Worm (Caenorhabditis elegans) whole organism, L4 larva: ENCODE measurements around the gene hum-4.

ENCODE experiments used
- F37D6.2 ChIP-seq: sonication (generic microtip); optimal IDR thresholded peaks from 2 replicates; lab custom pipeline; 2016; ENCODE audit warnings: mild to moderate bottlenecking, missing genetic modification characterization, missing compliant biosample characterization
- F44E2.7 ChIP-seq: fragments of 200-800 bp; sonication (Bioruptor generic); IDR thresholded peaks from 2 replicates; pipeline ENCODE4 v2.1.2; 2022; ENCODE audit warnings: missing genetic modification characterization, missing compliant biosample characterization
- R02D3.7 ChIP-seq: fragments of 150-350 bp; sonication (generic microtip); optimal IDR thresholded peaks from 3 replicates; lab custom pipeline; 2014; ENCODE audit warnings: missing biosample characterization, missing genetic modification characterization
- T26A8.4 ChIP-seq: fragments of 200-800 bp; sonication (Bioruptor generic); IDR thresholded peaks from 2 replicates; pipeline ENCODE4 v1.3.6; 2022; ENCODE audit warnings: missing genetic modification characterization, missing compliant biosample characterization
- aha-1 ChIP-seq: fragments of 150-350 bp; peaks from one replicate; lab custom pipeline; 2014; ENCODE audit warnings: missing biosample characterization, missing genetic modification characterization
- arid-1 ChIP-seq: fragments of 200-800 bp; sonication (Bioruptor generic); conservative IDR thresholded peaks from 2 replicates; pipeline ENCODE4 v1.3.6; 2022; ENCODE audit warnings: missing genetic modification reagents, missing genetic modification characterization, missing compliant biosample characterization
- ceh-44 ChIP-seq: fragments of 200-800 bp; sonication (Bioruptor generic); IDR thresholded peaks from 2 replicates; pipeline ENCODE4 v1.3.6; 2022; ENCODE audit warnings: missing genetic modification reagents, missing genetic modification characterization, missing compliant biosample characterization
- ctbp-1 ChIP-seq: fragments of 200-800 bp; sonication (Bioruptor generic); IDR thresholded peaks from 2 replicates; pipeline ENCODE4 v1.3.6; 2022; ENCODE audit warnings: missing genetic modification reagents, missing genetic modification characterization, missing compliant biosample characterization
- daf-16 ChIP-seq, 3 experiments: sonication (generic microtip); optimal IDR thresholded peaks; 2 replicates each; lab custom pipeline; 2016 to 2017; ENCODE audit warnings: missing genetic modification characterization in 3 of 3, missing genetic modification reagents in 3 of 3, mild to moderate bottlenecking in 2 of 3, missing compliant biosample characterization in 2 of 3, missing biosample characterization in 1 of 3, moderate library complexity in 1 of 3
- dmd-6 ChIP-seq: fragments of 200-800 bp; sonication (Bioruptor generic); IDR thresholded peaks from 2 replicates; pipeline ENCODE4 v1.3.6; 2022; ENCODE audit warnings: missing genetic modification reagents, missing genetic modification characterization, missing compliant biosample characterization
- dmd-8 ChIP-seq: fragments of 200-800 bp; sonication (Bioruptor generic); IDR thresholded peaks from 2 replicates; pipeline ENCODE4 v1.3.6; 2022; ENCODE audit warnings: missing genetic modification characterization, missing compliant biosample characterization
- hlh-11 ChIP-seq: fragments of 200-800 bp; sonication (Bioruptor generic); optimal IDR thresholded peaks from 2 replicates; lab custom pipeline; 2018; ENCODE audit warnings: mild to moderate bottlenecking, missing genetic modification characterization, missing compliant biosample characterization
- hlh-30 ChIP-seq: sonication (generic microtip); optimal IDR thresholded peaks from 2 replicates; lab custom pipeline; 2017; ENCODE audit warnings: antibody characterized with exemption, mild to moderate bottlenecking, missing genetic modification characterization, missing compliant biosample characterization; ENCODE audit not compliant: insufficient read depth
- hmg-1.1 ChIP-seq: fragments of 200-800 bp; sonication (Bioruptor generic); IDR thresholded peaks from 2 replicates; pipeline ENCODE4 v1.3.6; 2022; ENCODE audit warnings: missing genetic modification reagents, missing genetic modification characterization, missing compliant biosample characterization
- lim-7 ChIP-seq: fragments of 200-800 bp; sonication (Bioruptor generic); IDR thresholded peaks from 2 replicates; pipeline ENCODE4 v1.3.6; 2022; ENCODE audit warnings: missing genetic modification characterization, missing compliant biosample characterization
- lsy-2 ChIP-seq, 2 experiments: fragments of 150-350 bp in 1 of 2; sonication (generic microtip) in 1 of 2; optimal IDR thresholded peaks; 2 replicates each; lab custom pipeline; 2014 to 2017; ENCODE audit warnings: missing biosample characterization in 2 of 2, missing genetic modification characterization in 2 of 2
- mdl-1 ChIP-seq, 2 experiments: fragments of 150-350 bp in 1 of 2; sonication (generic microtip) in 1 of 2; optimal IDR thresholded peaks; 2 replicates each; lab custom pipeline; 2014 to 2017; ENCODE audit warnings: missing biosample characterization in 2 of 2, missing genetic modification characterization in 2 of 2
- mep-1 ChIP-seq: fragments of 150-350 bp; sonication (generic microtip); optimal IDR thresholded peaks from 3 replicates; lab custom pipeline; 2014; ENCODE audit warnings: missing biosample characterization, missing genetic modification characterization
- mxl-3 ChIP-seq: fragments of 200-800 bp; sonication (Bioruptor generic); optimal IDR thresholded peaks from 2 replicates; lab custom pipeline; 2018; ENCODE audit warnings: mild to moderate bottlenecking, missing genetic modification characterization, missing compliant biosample characterization
- nhr-10 ChIP-seq: fragments of 150-350 bp; optimal IDR thresholded peaks from 2 replicates; lab custom pipeline; 2014; ENCODE audit warnings: missing biosample characterization, missing genetic modification characterization
- nhr-102 ChIP-seq: sonication (generic microtip); optimal IDR thresholded peaks from 2 replicates; lab custom pipeline; 2016; ENCODE audit warnings: mild to moderate bottlenecking, missing genetic modification characterization, moderate library complexity, missing compliant biosample characterization
- nhr-11 ChIP-seq: fragments of 150-350 bp; optimal IDR thresholded peaks from 2 replicates; lab custom pipeline; 2014; ENCODE audit warnings: missing biosample characterization, missing genetic modification characterization
- nhr-111 ChIP-seq: fragments of 200-800 bp; sonication (Bioruptor generic); optimal IDR thresholded peaks from 2 replicates; lab custom pipeline; 2018; ENCODE audit warnings: mild to moderate bottlenecking, missing genetic modification characterization, missing compliant biosample characterization
- nhr-25 ChIP-seq: sonication (generic microtip); optimal IDR thresholded peaks from 2 replicates; lab custom pipeline; 2017; ENCODE audit warnings: missing genetic modification characterization, mild to moderate bottlenecking, missing compliant biosample characterization, antibody characterized with exemption, moderate library complexity, borderline replicate concordance; ENCODE audit not compliant: insufficient read depth
- nhr-28 ChIP-seq: fragments of 150-350 bp; optimal IDR thresholded peaks from 2 replicates; lab custom pipeline; 2014; ENCODE audit warnings: missing biosample characterization, missing genetic modification characterization
- nhr-76 ChIP-seq: fragments of 150-350 bp; optimal IDR thresholded peaks from 2 replicates; lab custom pipeline; 2014; ENCODE audit warnings: missing biosample characterization, missing genetic modification characterization
- nhr-77 ChIP-seq: fragments of 150-350 bp; optimal IDR thresholded peaks from 2 replicates; lab custom pipeline; 2014; ENCODE audit warnings: missing biosample characterization, missing genetic modification characterization
- pha-4 ChIP-seq, 2 experiments: fragments of 150-350 bp in 1 of 2; fragments of 200-800 bp in 1 of 2; sonication (Bioruptor generic) in 1 of 2; IDR thresholded peaks in 1 of 2; optimal IDR thresholded peaks in 1 of 2; 2 replicates each; pipeline versions ENCODE4 v1.3.6 to Lab custom; 2014 to 2022; ENCODE audit warnings: missing genetic modification characterization in 2 of 2, missing genetic modification reagents in 2 of 2, missing biosample characterization in 1 of 2, missing compliant biosample characterization in 1 of 2
- pqm-1 ChIP-seq: sonication (generic microtip); optimal IDR thresholded peaks from 2 replicates; lab custom pipeline; 2017; ENCODE audit warnings: missing biosample characterization, missing genetic modification characterization
- saeg-2 ChIP-seq: fragments of 200-800 bp; sonication (Bioruptor generic); IDR thresholded peaks from 2 replicates; pipeline ENCODE4 v1.3.6; 2022; ENCODE audit warnings: missing genetic modification reagents, missing genetic modification characterization, missing compliant biosample characterization
- snpc-1.2 ChIP-seq: fragments of 200-800 bp; sonication (Bioruptor generic); IDR thresholded peaks from 2 replicates; pipeline ENCODE4 v1.3.6; 2022; ENCODE audit warnings: missing genetic modification reagents, missing genetic modification characterization, missing compliant biosample characterization
- tag-97 ChIP-seq: fragments of 200-800 bp; sonication (Bioruptor generic); IDR thresholded peaks from 2 replicates; pipeline ENCODE4 v1.3.6; 2022; ENCODE audit warnings: missing genetic modification characterization, missing compliant biosample characterization
- unc-130 ChIP-seq: sonication (generic microtip); optimal IDR thresholded peaks from 2 replicates; lab custom pipeline; 2016; ENCODE audit warnings: missing genetic modification reagents, missing genetic modification characterization, missing compliant biosample characterization
- unc-62 ChIP-seq, 3 experiments: fragments of 150-350 bp in 1 of 3; sonication (generic microtip); optimal IDR thresholded peaks in 2 of 3; peaks in 1 of 3; 1 replicate in 1 of 3; 2 replicates in 2 of 3; lab custom pipeline; 2014 to 2017; ENCODE audit warnings: missing biosample characterization in 3 of 3, missing genetic modification characterization in 3 of 3, missing genetic modification reagents in 3 of 3, missing genotype in 1 of 3
- zip-2 ChIP-seq: fragments of 150-350 bp; optimal IDR thresholded peaks from 2 replicates; lab custom pipeline; 2014; ENCODE audit warnings: missing biosample characterization, missing genetic modification characterization

Gene hum-4

DNA sequence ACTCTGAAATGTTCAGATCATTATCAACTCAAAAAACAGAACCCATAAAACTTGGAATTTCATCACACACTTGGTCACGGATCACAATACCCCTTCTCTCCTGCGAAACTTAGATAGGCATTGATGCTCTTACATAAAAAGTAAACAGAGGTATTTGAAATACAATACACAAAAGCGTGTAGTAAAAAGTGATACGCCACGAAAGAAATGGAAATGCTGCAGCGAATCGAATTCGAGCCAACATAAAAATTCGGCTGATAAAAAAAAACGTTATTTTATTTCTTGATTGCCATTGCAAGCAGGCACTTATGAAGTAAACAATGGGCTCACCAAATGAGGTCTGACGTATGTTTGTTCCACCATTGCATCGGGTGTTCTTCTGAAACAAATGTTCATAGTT is 6.7 kb downstream of the hum-4 start (continued):
- TF ChIP-seq pqm-1 (tag; lab: Kevin White, UChicago) (peak; percentile 36), R02D3.7 (no peak), pha-4 (GFP tag; IDR thresholded peaks at IDR 0.05; lab: Robert Waterston, UW) (no peak), pha-4 (tag; optimal IDR thresholded peaks at IDR 0.05; lab: Kevin White, UChicago) (no peak), F37D6.2 (no peak), ceh-44 (GFP tag; lab: Robert Waterston, UW) (no peak), mep-1 (tag; lab: Kevin White, UChicago) (no peak), F44E2.7 (GFP tag; lab: Robert Waterston, UW) (no peak), nhr-111 (GFP tag; lab: Kevin White, UChicago) (no peak), zip-2 (tag; lab: Kevin White, UChicago) (no peak), hmg-1.1 (GFP tag; lab: Robert Waterston, UW) (no peak)
- TF ChIP-seq, all 104 proteins: peak for 5

DNA sequence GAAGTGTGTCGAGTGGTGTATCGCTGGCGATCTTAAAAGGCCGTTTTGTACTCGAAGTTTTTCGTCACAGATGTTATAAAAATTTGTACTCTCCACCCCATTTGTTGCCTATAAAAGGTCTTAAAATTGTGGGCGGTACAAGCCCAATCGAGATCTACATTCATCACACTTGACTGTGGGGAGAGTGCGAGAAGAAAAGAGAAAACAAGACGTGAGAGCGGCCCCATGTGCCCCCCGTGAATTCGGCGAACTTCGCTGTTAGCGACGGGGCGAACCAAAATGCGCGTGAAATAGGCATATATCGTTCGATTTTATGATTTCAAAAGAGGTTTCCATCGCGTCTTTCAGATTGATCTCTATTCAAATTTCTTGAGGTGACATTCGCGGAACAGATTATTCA is 13.4 kb downstream of the hum-4 start, which contains the start of gene F46C3.6:
TSS of gene F46C3.6 (minus strand) at position 87 of the 400 bp plus-strand sequence.
- TF ChIP-seq arid-1 (GFP tag; lab: Robert Waterston, UW) (no peak), hlh-11 (peak; percentile 13), F37D6.2 (no peak), mxl-3 (GFP tag; lab: Kevin White, UChicago) (peak; percentile 10), T26A8.4 (GFP tag; lab: Robert Waterston, UW) (no peak), nhr-77 (tag; lab: Kevin White, UChicago) (no peak), mdl-1 (tag; optimal IDR thresholded peaks at IDR 0.05; lab: Kevin White, UChicago) (peak in 1 of 2 experiments; percentile 7), ctbp-1 (GFP tag; lab: Robert Waterston, UW) (no peak), lim-7 (0 out of 2 replicates have a peak, but pooled peaks have one; percentile 36), unc-130 (no peak), nhr-10 (tag; lab: Kevin White, UChicago) (no peak), tag-97 (GFP tag; lab: Robert Waterston, UW) (0 out of 2 replicates have a peak, but pooled peaks have one; percentile 39), lsy-2 (tag; optimal IDR thresholded peaks at IDR 0.05; lab: Kevin White, UChicago) (no peak), unc-62 (GFP tag; optimal IDR thresholded peaks at IDR 0.05 in 1 of 2; lab: Kevin White, UChicago) (no peak), unc-62 (tag; optimal IDR thresholded peaks at IDR 0.05; lab: Kevin White, UChicago) (no peak), nhr-76 (no peak), hlh-30 (peak; percentile 22), aha-1 (tag; lab: Kevin White, UChicago) (no peak), saeg-2 (no peak), nhr-25 (tag; lab: Kevin White, UChicago) (no peak), snpc-1.2 (GFP tag; lab: Robert Waterston, UW) (no peak), dmd-6 (no peak), nhr-11 (tag; lab: Kevin White, UChicago) (no peak)

DNA sequence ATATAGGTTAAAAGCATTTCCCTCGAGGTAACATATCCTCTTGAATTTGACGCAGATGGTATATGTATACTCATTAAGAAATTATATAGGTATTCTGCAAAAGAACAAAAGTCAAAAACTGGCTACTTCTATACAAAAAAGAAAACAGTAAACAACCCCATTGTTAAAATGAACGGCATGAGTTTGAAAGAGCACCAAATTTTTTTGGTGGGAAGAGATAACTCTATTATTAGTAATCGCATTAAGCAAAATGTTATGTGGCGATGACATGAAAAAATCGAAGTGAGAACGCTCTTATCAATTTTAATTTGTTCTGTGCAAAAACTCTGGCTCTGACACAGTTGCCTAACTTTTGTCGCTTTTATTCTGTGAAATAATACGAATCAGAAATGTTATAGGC is 14.7 kb downstream of the hum-4 start, which contains the start of gene F46C3.2:
TSS of gene F46C3.2 (minus strand) at position 101 of the 400 bp plus-strand sequence.
- TF ChIP-seq nhr-102, result no peak
- no peak for TF ChIP-seq daf-16 (GFP tag; optimal IDR thresholded peaks at IDR 0.05; lab: Kevin White, UChicago)
- TF ChIP-seq daf-16 (tag; optimal IDR thresholded peaks at IDR 0.05; lab: Kevin White, UChicago), result peak; percentile 35
- TF ChIP-seq nhr-77 (tag; lab: Kevin White, UChicago), result no peak
- peak; percentile 40 for TF ChIP-seq pqm-1 (tag; lab: Kevin White, UChicago)
- TF ChIP-seq nhr-11 (tag; lab: Kevin White, UChicago), result no peak
- TF ChIP-seq zip-2 (tag; lab: Kevin White, UChicago), result no peak
- no peak for TF ChIP-seq dmd-8
- peak; percentile 16 for TF ChIP-seq nhr-28 (tag; lab: Kevin White, UChicago)
- TF ChIP-seq, all 104 proteins: peak for 3
